Worm (Caenorhabditis elegans): Measurements from ENCODE around the gene F17C11.13.

Gene F17C11.13

ce11 chrV:10967594-10968273 is 12.0 kb downstream of the F17C11.13 start:
- 0 out of 2 replicates have a peak, but pooled peaks have one; percentile 11 for TF ChIP-seq D2030.7 (GFP tag; IDR thresholded peaks at IDR 0.05)
- TF ChIP-seq attf-5 (GFP tag; optimal IDR thresholded peaks at IDR 0.05) = peak; percentile 24
- TF ChIP-seq hmg-1.2 (GFP tag; IDR thresholded peaks at IDR 0.05) = no peak
- TF ChIP-seq nfyb-1 (GFP tag; IDR thresholded peaks at IDR 0.05) = peak; percentile 52; the same call in 1 of the 2 replicates
- no peak for TF ChIP-seq ama-1 (optimal IDR thresholded peaks at IDR 0.05)
- peak in 1 of 2 experiments; percentile 92 for TF ChIP-seq ama-1 (GFP tag; optimal IDR thresholded peaks at IDR 0.05)
- TF ChIP-seq nfya-1 (tag; optimal IDR thresholded peaks at IDR 0.05; ENCODE audit: borderline replicate concordance, insufficient read depth) = no peak
- peak; percentile 34; the same call in 1 of the 2 replicates for TF ChIP-seq pbrm-1 (GFP tag; IDR thresholded peaks at IDR 0.05)
- TF ChIP-seq Y95B8A.8 (GFP tag; IDR thresholded peaks at IDR 0.05) = peak; percentile 37; the same call in 1 of the 2 replicates
- TF ChIP-seq efl-1 (GFP tag; optimal IDR thresholded peaks at IDR 0.05) = no peak
- TF ChIP-seq lin-54 (GFP tag; optimal IDR thresholded peaks at IDR 0.05) = peak; percentile 47
- peak; percentile 78 for TF ChIP-seq atf-7 (tag; optimal IDR thresholded peaks at IDR 0.05)
- TF ChIP-seq chd-7 (tag; optimal IDR thresholded peaks at IDR 0.05) = peak; percentile 57
- no peak for TF ChIP-seq F55B11.4 (tag; optimal IDR thresholded peaks at IDR 0.05; ENCODE audit: borderline replicate concordance, insufficient read depth)
- TF ChIP-seq cebp-1 (GFP tag; IDR thresholded peaks at IDR 0.05) = no peak
- no peak for TF ChIP-seq cebp-1 (tag; optimal IDR thresholded peaks at IDR 0.05)
- TF ChIP-seq lsy-27 (tag; optimal IDR thresholded peaks at IDR 0.05; ENCODE audit: borderline replicate concordance, insufficient read depth) = no peak
- no peak for TF ChIP-seq hlh-26 (GFP tag; conservative IDR thresholded peaks at IDR 0.05)
- peak; percentile 89 for TF ChIP-seq pha-4 (tag; optimal IDR thresholded peaks at IDR 0.05)
- peak; percentile 72 for TF ChIP-seq ets-4 (GFP tag; optimal IDR thresholded peaks at IDR 0.05)
- TF ChIP-seq Y56A3A.18 (GFP tag; IDR thresholded peaks at IDR 0.05) = peak; percentile 39; the same call in 1 of the 2 replicates
- peak; percentile 76 for TF ChIP-seq him-1 (tag; optimal IDR thresholded peaks at IDR 0.05)
- TF ChIP-seq madf-3 (GFP tag; IDR thresholded peaks at IDR 0.05) = 0 out of 2 replicates have a peak, but pooled peaks have one; percentile 15
- TF ChIP-seq let-607 (tag; optimal IDR thresholded peaks at IDR 0.05) = peak; percentile 98 to 99
- TF ChIP-seq F33H1.4 (GFP tag; IDR thresholded peaks at IDR 0.05) = no peak
- no peak for TF ChIP-seq ztf-26 (tag; optimal IDR thresholded peaks at IDR 0.05)
- 0 out of 2 replicates have a peak, but pooled peaks have one; percentile 10 for TF ChIP-seq nhr-120 (GFP tag; IDR thresholded peaks at IDR 0.05)
- TF ChIP-seq hlh-12 (tag; optimal IDR thresholded peaks at IDR 0.05) = no peak
- no peak for TF ChIP-seq Y53F4B.3 (GFP tag; IDR thresholded peaks at IDR 0.05)
- peak; percentile 38 for TF ChIP-seq T07F8.4 (tag; optimal IDR thresholded peaks at IDR 0.05)
- peak; percentile 24 for TF ChIP-seq athp-1 (tag; optimal IDR thresholded peaks at IDR 0.05)
- TF ChIP-seq ztf-22 (GFP tag; optimal IDR thresholded peaks at IDR 0.05) = peak; percentile 41
- TF ChIP-seq snpc-3.4 (tag; optimal IDR thresholded peaks at IDR 0.05) = peak; percentile 79
- peak; percentile 27 for TF ChIP-seq ZK185.1 (tag; optimal IDR thresholded peaks at IDR 0.05; ENCODE audit: poor library complexity, severe bottlenecking)
- no peak for TF ChIP-seq F57A8.1 (GFP tag; optimal IDR thresholded peaks at IDR 0.05)
- TF ChIP-seq unc-130 (GFP tag; optimal IDR thresholded peaks at IDR 0.05) = peak; percentile 51
- peak; percentile 22; the same call in 1 of the 2 replicates for TF ChIP-seq mcd-1 (GFP tag; IDR thresholded peaks at IDR 0.05)
- TF ChIP-seq aptf-3 (GFP tag; IDR thresholded peaks at IDR 0.05) = no peak
- peak; percentile 99 for TF ChIP-seq nhr-80 (tag; optimal IDR thresholded peaks at IDR 0.05)
- no peak for TF ChIP-seq F52B5.7 (tag; optimal IDR thresholded peaks at IDR 0.05)
- 0 out of 2 replicates have a peak, but pooled peaks have one; percentile 66 for TF ChIP-seq Y53G8AR.9 (GFP tag; conservative IDR thresholded peaks at IDR 0.05)
- no peak for TF ChIP-seq dox-1 (GFP tag; IDR thresholded peaks at IDR 0.05)
- peak; percentile 92 for TF ChIP-seq unc-62 (GFP tag; optimal IDR thresholded peaks at IDR 0.05)
- TF ChIP-seq snpc-4 (GFP tag; optimal IDR thresholded peaks at IDR 0.05) = no peak
- TF ChIP-seq snpc-4 (tag; optimal IDR thresholded peaks at IDR 0.05) = peak in 1 of 4 experiments; percentile 51
- TF ChIP-seq repo-1 (tag; optimal IDR thresholded peaks at IDR 0.05) = peak; percentile 74
- TF ChIP-seq lin-35 (GFP tag; optimal IDR thresholded peaks at IDR 0.05) = peak in 1 of 3 experiments; percentile 55
